Worm (Caenorhabditis elegans): Measurements from ENCODE around the gene Y55B1BL.2.

Y55B1BL.2 gene

ce11 chrIII:402168-402813 is at the start of gene Y55B1BL.2, which contains the start of gene Y55B1BL.1:
TSS of gene Y55B1BL.2 (plus strand) at chrIII:402763.
TSS of gene Y55B1BL.1 (plus strand) at chrIII:402384.
- TF ChIP-seq unc-62 (GFP tag; optimal IDR thresholded peaks at IDR 0.05): no peak

ce11 chrIII:352992-353391 is 49.6 kb upstream of the Y55B1BL.2 start:
- no peak for TF ChIP-seq unc-62 (GFP tag; optimal IDR thresholded peaks at IDR 0.05)

- TF ChIP-seq unc-62 (GFP tag; optimal IDR thresholded peaks at IDR 0.05): no peak
These were observed 47.8 kb upstream of the Y55B1BL.2 start, which contains the start of gene gei-4 for ce11 chrIII:354545-355460. TSS of gene gei-4 (minus strand) at chrIII:354800.

ce11 chrIII:356906-357901 is 45.4 kb upstream of the Y55B1BL.2 start:
- TF ChIP-seq unc-62 (GFP tag; optimal IDR thresholded peaks at IDR 0.05): no peak

ce11 chrIII:358106-358505 is 44.5 kb upstream of the Y55B1BL.2 start:
- no peak for TF ChIP-seq unc-62 (GFP tag; optimal IDR thresholded peaks at IDR 0.05)

ce11 chrIII:360315-360714 is 42.2 kb upstream of the Y55B1BL.2 start:
- TF ChIP-seq unc-62 (GFP tag; optimal IDR thresholded peaks at IDR 0.05): no peak

- no peak for TF ChIP-seq unc-62 (GFP tag; optimal IDR thresholded peaks at IDR 0.05)
These were observed 36.9 kb upstream of the Y55B1BL.2 start, which contains the start of gene pll-1 for ce11 chrIII:365649-366048. TSS of gene pll-1 (plus strand) at chrIII:365949.

- no peak for TF ChIP-seq unc-62 (GFP tag; optimal IDR thresholded peaks at IDR 0.05)
These were observed 21.4 kb upstream of the Y55B1BL.2 start, which contains the start of gene gsto-3 for ce11 chrIII:381198-381597. TSS of gene gsto-3 (minus strand) at chrIII:381298.

- no peak for TF ChIP-seq unc-62 (GFP tag; optimal IDR thresholded peaks at IDR 0.05)
These were observed 20.1 kb upstream of the Y55B1BL.2 start, which contains the start of gene K10F12.7 for ce11 chrIII:382470-382869. TSS of gene K10F12.7 (minus strand) at chrIII:382570.

- TF ChIP-seq unc-62 (GFP tag; optimal IDR thresholded peaks at IDR 0.05): no peak
These were observed 17.5 kb upstream of the Y55B1BL.2 start for ce11 chrIII:385068-385467.

- TF ChIP-seq unc-62 (GFP tag; optimal IDR thresholded peaks at IDR 0.05): no peak
These were observed 1.7 kb upstream of the Y55B1BL.2 start for ce11 chrIII:400898-401297.

- no peak for TF ChIP-seq unc-62 (GFP tag; optimal IDR thresholded peaks at IDR 0.05)
These were observed 16.1 kb downstream of the Y55B1BL.2 start, which contains the start of gene stim-1 for ce11 chrIII:418649-419048. TSS of gene stim-1 (minus strand) at chrIII:418749.

ce11 chrIII:422553-422952 is 20.0 kb downstream of the Y55B1BL.2 start:
- no peak for TF ChIP-seq unc-62 (GFP tag; optimal IDR thresholded peaks at IDR 0.05)

- no peak for TF ChIP-seq unc-62 (GFP tag; optimal IDR thresholded peaks at IDR 0.05)
These were observed 21.3 kb downstream of the Y55B1BL.2 start for ce11 chrIII:423875-424274.

- no peak for TF ChIP-seq unc-62 (GFP tag; optimal IDR thresholded peaks at IDR 0.05)
These were observed 26.5 kb downstream of the Y55B1BL.2 start, which contains the start of gene cec-8 for ce11 chrIII:429038-429437. TSS of gene cec-8 (plus strand) at chrIII:429338.
